ENCODE assay signal across 5 fruit fly cellular contexts in the genomic region with DNA sequence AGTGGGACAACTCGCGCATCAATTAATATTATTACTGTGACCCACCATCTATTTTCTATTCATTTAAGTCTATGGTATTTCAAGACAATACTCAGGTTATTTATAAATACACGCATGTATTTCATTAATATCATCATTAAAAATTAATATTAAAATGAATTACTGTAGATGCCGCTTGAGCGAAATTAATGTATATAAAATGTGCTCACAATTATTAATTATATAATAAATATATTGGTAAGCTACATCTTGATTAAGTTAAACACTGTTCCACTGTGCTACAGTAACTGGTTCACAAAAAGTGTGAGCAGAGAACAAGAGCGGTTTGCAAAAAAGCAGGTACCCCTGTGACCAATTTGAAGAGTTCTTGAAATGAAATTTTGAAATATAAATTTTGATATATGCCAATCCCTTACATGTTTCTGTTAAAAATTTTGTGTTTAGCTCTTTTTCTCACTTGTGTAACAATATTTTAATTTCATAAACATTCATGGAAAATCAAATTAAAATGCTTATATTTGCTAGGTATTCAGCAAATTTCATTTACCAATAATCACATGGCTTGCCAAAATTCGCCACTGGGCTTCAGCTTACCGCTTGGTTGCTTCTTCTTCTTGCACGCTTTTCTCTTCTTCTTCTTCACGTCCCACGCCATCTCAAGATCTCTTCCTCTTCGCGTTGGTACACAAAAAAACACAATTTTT.
TF ChIP-seq lines count a peak whose summit lies in the region.

No protein-coding gene starts in this region.

TF ChIP-seq in whole organism, adult, 20 proteins besides CTCF, POLR2A, EP300 and RAD21 (continued from another document):
- TF ChIP-seq CG11617 (GFP tag; optimal IDR thresholded peaks at IDR 0.05; lab: Kevin White, UChicago): peak; percentile 100
- TF ChIP-seq CG7045 (GFP tag; optimal IDR thresholded peaks at IDR 0.05; lab: Kevin White, UChicago): peak; percentile 99
- peak; percentile 100 for TF ChIP-seq Crg-1 (GFP tag; optimal IDR thresholded peaks at IDR 0.05; lab: Kevin White, UChicago)
- TF ChIP-seq ovo (GFP tag; optimal IDR thresholded peaks at IDR 0.05; lab: Kevin White, UChicago): peak; percentile 99

TF ChIP-seq in whole organism, embryonic, 481 proteins besides CTCF, POLR2A, EP300 and RAD21 (continued from another document and continues in another):
- TF ChIP-seq CG11560 (tag; IDR thresholded peaks at IDR 0.05; lab: Robert Waterston, UW) (peak; percentile 96), CG13296 (GFP tag; optimal IDR thresholded peaks at IDR 0.05; lab: Kevin White, UChicago) (peak; percentile 100), crol (GFP tag; IDR thresholded peaks at IDR 0.05; lab: Robert Waterston, UW) (peak; percentile 74), ATbp (GFP tag; optimal IDR thresholded peaks at IDR 0.05; lab: Kevin White, UChicago) (peak; percentile 100), Chrac-16 (GFP tag; optimal IDR thresholded peaks at IDR 0.05; lab: Kevin White, UChicago) (peak; percentile 99), CG15479 (GFP tag; optimal IDR thresholded peaks at IDR 0.05; lab: Kevin White, UChicago) (peak; percentile 95), onecut (GFP tag; IDR thresholded peaks at IDR 0.05; lab: Robert Waterston, UW) (peak; percentile 97), CG1233 (GFP tag; optimal IDR thresholded peaks at IDR 0.05; lab: Kevin White, UChicago) (peak; percentile 100), gsb (GFP tag; IDR thresholded peaks at IDR 0.05; lab: Robert Waterston, UW) (peak; percentile 99), lmd (GFP tag; IDR thresholded peaks at IDR 0.05; lab: Robert Waterston, UW) (peak; percentile 100), CG17361 (GFP tag; IDR thresholded peaks at IDR 0.05; lab: Robert Waterston, UW) (peak; percentile 100), danr (GFP tag; IDR thresholded peaks at IDR 0.05; lab: Robert Waterston, UW) (peak; percentile 99), CG12299 (tag; optimal IDR thresholded peaks at IDR 0.05; lab: Kevin White, UChicago) (peak; percentile 100), MTF-1 (GFP tag; optimal IDR thresholded peaks at IDR 0.05; lab: Kevin White, UChicago; ENCODE audit: borderline replicate concordance) (peak; percentile 97), sug (tag; optimal IDR thresholded peaks at IDR 0.05; lab: Kevin White, UChicago) (peak; percentile 100), CG31441 (GFP tag; IDR thresholded peaks at IDR 0.05; lab: Robert Waterston, UW) (peak; percentile 100), B-H2 (GFP tag; optimal IDR thresholded peaks at IDR 0.05; lab: Kevin White, UChicago) (peak; percentile 100), stwl (tag; optimal IDR thresholded peaks at IDR 0.05; lab: Kevin White, UChicago) (peak; percentile 81), CG12391 (tag; optimal IDR thresholded peaks at IDR 0.05; lab: Kevin White, UChicago) (peak; percentile 100), CG11504 (tag; optimal IDR thresholded peaks at IDR 0.05; lab: Kevin White, UChicago) (peak; percentile 99), chn (GFP tag; optimal IDR thresholded peaks at IDR 0.05; lab: Kevin White, UChicago) (peak; percentile 99), row (GFP tag; IDR thresholded peaks at IDR 0.05; lab: Robert Waterston, UW) (peak; percentile 99), lab (GFP tag; optimal IDR thresholded peaks at IDR 0.05; lab: Kevin White, UChicago) (peak; percentile 100), chif (GFP tag; optimal IDR thresholded peaks at IDR 0.05; lab: Kevin White, UChicago) (peak; percentile 100), CG11093 (GFP tag; IDR thresholded peaks at IDR 0.05; lab: Robert Waterston, UW) (peak; percentile 99), HLH54F (GFP tag; optimal IDR thresholded peaks at IDR 0.05; lab: Kevin White, UChicago) (peak; percentile 100), Fer3 (tag; optimal IDR thresholded peaks at IDR 0.05; lab: Kevin White, UChicago) (peak; percentile 100), CG15073 (GFP tag; optimal IDR thresholded peaks at IDR 0.05; lab: Kevin White, UChicago) (peak; percentile 93), CG2120 (GFP tag; optimal IDR thresholded peaks at IDR 0.05; lab: Kevin White, UChicago) (peak; percentile 100)

TF ChIP-seq in whole organism, prepupa, 60 proteins besides CTCF, POLR2A, EP300 and RAD21 (continued from another document and continues in another):
- TF ChIP-seq ss (GFP tag; optimal IDR thresholded peaks at IDR 0.05; lab: Kevin White, UChicago) (peak; percentile 100), fd59A (GFP tag; optimal IDR thresholded peaks at IDR 0.05; lab: Kevin White, UChicago) (peak; percentile 100), cyc (GFP tag; optimal IDR thresholded peaks at IDR 0.05; lab: Kevin White, UChicago) (peak; percentile 100), Eip93F (GFP tag; optimal IDR thresholded peaks at IDR 0.05; lab: Kevin White, UChicago) (peak; percentile 99), CG4318 (GFP tag; optimal IDR thresholded peaks at IDR 0.05; lab: Kevin White, UChicago) (peak; percentile 100), CG11902 (GFP tag; optimal IDR thresholded peaks at IDR 0.05; lab: Kevin White, UChicago) (peak; percentile 99), CG31627 (GFP tag; optimal IDR thresholded peaks at IDR 0.05; lab: Kevin White, UChicago) (peak; percentile 100), salr (GFP tag; optimal IDR thresholded peaks at IDR 0.05; lab: Kevin White, UChicago) (peak; percentile 99 to 100), Sox15 (GFP tag; optimal IDR thresholded peaks at IDR 0.05; lab: Kevin White, UChicago) (peak; percentile 99), Met (GFP tag; optimal IDR thresholded peaks at IDR 0.05; lab: Kevin White, UChicago) (peak; percentile 100), CG8119 (GFP tag; IDR thresholded peaks at IDR 0.05; lab: Robert Waterston, UW) (peak; percentile 100), Sox102F (GFP tag; optimal IDR thresholded peaks at IDR 0.05; lab: Kevin White, UChicago) (peak; percentile 99), topi (GFP tag; optimal IDR thresholded peaks at IDR 0.05; lab: Kevin White, UChicago) (peak; percentile 100), CG11294 (GFP tag; IDR thresholded peaks at IDR 0.05; lab: Robert Waterston, UW) (peak; percentile 100), acj6 (GFP tag; optimal IDR thresholded peaks at IDR 0.05; lab: Kevin White, UChicago) (peak; percentile 100), CG3919 (GFP tag; optimal IDR thresholded peaks at IDR 0.05; lab: Kevin White, UChicago) (peak; percentile 100), Gug (GFP tag; IDR thresholded peaks at IDR 0.05; lab: Robert Waterston, UW) (peak; percentile 100), OdsH (GFP tag; optimal IDR thresholded peaks at IDR 0.05; lab: Kevin White, UChicago) (peak; percentile 100), CG8319 (GFP tag; optimal IDR thresholded peaks at IDR 0.05; lab: Kevin White, UChicago) (peak; percentile 100), Hr4 (GFP tag; optimal IDR thresholded peaks at IDR 0.05; lab: Kevin White, UChicago) (peak; percentile 100), eg (GFP tag; IDR thresholded peaks at IDR 0.05; lab: Robert Waterston, UW) (peak; percentile 100), CG9139 (GFP tag; optimal IDR thresholded peaks at IDR 0.05; lab: Kevin White, UChicago) (peak; percentile 100), vri (GFP tag; optimal IDR thresholded peaks at IDR 0.05; lab: Kevin White, UChicago) (peak; percentile 97), Ets21C (GFP tag; optimal IDR thresholded peaks at IDR 0.05; lab: Kevin White, UChicago) (peak; percentile 99), fd85E (GFP tag; optimal IDR thresholded peaks at IDR 0.05; lab: Kevin White, UChicago) (peak; percentile 97), Lpt (GFP tag; optimal IDR thresholded peaks at IDR 0.05; lab: Kevin White, UChicago) (peak; percentile 100), Ets96B (tag; optimal IDR thresholded peaks at IDR 0.05; lab: Kevin White, UChicago) (peak; percentile 100), CG7368 (GFP tag; optimal IDR thresholded peaks at IDR 0.05; lab: Kevin White, UChicago) (peak; percentile 99), pdm3 (GFP tag; optimal IDR thresholded peaks at IDR 0.05; lab: Kevin White, UChicago) (peak; percentile 100), spab (GFP tag; optimal IDR thresholded peaks at IDR 0.05; lab: Kevin White, UChicago) (peak; percentile 100)

TF ChIP-seq in whole organism, pupa, 21 proteins besides CTCF, POLR2A, EP300 and RAD21 (continued from another document):
- TF ChIP-seq Pif1A (GFP tag; optimal IDR thresholded peaks at IDR 0.05; lab: Kevin White, UChicago): peak; percentile 100
- peak; percentile 100 for TF ChIP-seq CG4496 (GFP tag; IDR thresholded peaks at IDR 0.05; lab: Robert Waterston, UW)
- TF ChIP-seq CG14655 (GFP tag; optimal IDR thresholded peaks at IDR 0.05; lab: Kevin White, UChicago): peak; percentile 100

TF ChIP-seq in whole organism, wandering third instar larva, 38 proteins besides CTCF, POLR2A, EP300 and RAD21 (continued from another document):
- TF ChIP-seq brk (GFP tag; optimal IDR thresholded peaks at IDR 0.05; lab: Kevin White, UChicago): peak; percentile 86
- TF ChIP-seq HLH106 (tag; optimal IDR thresholded peaks at IDR 0.05; lab: Kevin White, UChicago): peak; percentile 100
- TF ChIP-seq br (GFP tag; optimal IDR thresholded peaks at IDR 0.05; lab: Kevin White, UChicago): peak; percentile 99
- peak; percentile 100 for TF ChIP-seq sv (GFP tag; optimal IDR thresholded peaks at IDR 0.05; lab: Kevin White, UChicago)
- peak; percentile 99 for TF ChIP-seq rgr (GFP tag; optimal IDR thresholded peaks at IDR 0.05; lab: Kevin White, UChicago)
- TF ChIP-seq dmrt93B (GFP tag; optimal IDR thresholded peaks at IDR 0.05; lab: Kevin White, UChicago): peak; percentile 100
- TF ChIP-seq CG9705 (GFP tag; optimal IDR thresholded peaks at IDR 0.05; lab: Kevin White, UChicago): peak; percentile 99
- no peak for TF ChIP-seq pan (optimal IDR thresholded peaks at IDR 0.05; lab: Kevin White, UChicago)
- no peak for TF ChIP-seq jim (GFP tag; optimal IDR thresholded peaks at IDR 0.05; lab: Kevin White, UChicago)
- no peak for TF ChIP-seq Dif (GFP tag; optimal IDR thresholded peaks at IDR 0.05; lab: Kevin White, UChicago; ENCODE audit: partially characterized antibody)
- no peak for TF ChIP-seq Abd-B (GFP tag; optimal IDR thresholded peaks at IDR 0.05; lab: Kevin White, UChicago)
- peak; percentile 81 for TF ChIP-seq Rel (GFP tag; optimal IDR thresholded peaks at IDR 0.05; lab: Kevin White, UChicago)
- peak; percentile 96 for TF ChIP-seq Rel (tag; optimal IDR thresholded peaks at IDR 0.05; lab: Kevin White, UChicago)
- peak; percentile 94 for TF ChIP-seq CrebA (GFP tag; optimal IDR thresholded peaks at IDR 0.05; lab: Kevin White, UChicago; ENCODE audit: borderline replicate concordance)
- peak; percentile 99 for TF ChIP-seq Dfd (GFP tag; optimal IDR thresholded peaks at IDR 0.05; lab: Kevin White, UChicago)
- peak; percentile 95 for TF ChIP-seq dsf (GFP tag; optimal IDR thresholded peaks at IDR 0.05; lab: Kevin White, UChicago; ENCODE audit: borderline replicate concordance)
- peak; percentile 2 for TF ChIP-seq usp (GFP tag; optimal IDR thresholded peaks at IDR 0.05; lab: Kevin White, UChicago)
- TF ChIP-seq Mio (GFP tag; optimal IDR thresholded peaks at IDR 0.05; lab: Kevin White, UChicago): peak; percentile 94
- no peak for TF ChIP-seq Vsx2 (GFP tag; optimal IDR thresholded peaks at IDR 0.05; lab: Kevin White, UChicago; ENCODE audit: partially characterized antibody)
